Worm (Caenorhabditis elegans) whole organism, early embryonic: Measurements from ENCODE around the gene srg-57.

Source experiments
- ama-1 ChIP-seq: fragments of 150-350 bp; optimal IDR thresholded peaks from 2 replicates; lab custom pipeline; 2014
- flt-1 ChIP-seq: fragments of 200-800 bp; sonication (Bioruptor generic); IDR thresholded peaks from 2 replicates; pipeline ENCODE4 v1.3.6; 2022; ENCODE audit warnings: missing genetic modification characterization, missing compliant biosample characterization
- hmbx-1 ChIP-seq: sonication (generic microtip); optimal IDR thresholded peaks from 2 replicates; lab custom pipeline; 2016; ENCODE audit warnings: mild to moderate bottlenecking, missing genetic modification characterization, missing compliant biosample characterization
- hmg-4 ChIP-seq: fragments of 200-800 bp; sonication (Bioruptor generic); optimal IDR thresholded peaks from 2 replicates; lab custom pipeline; 2018; ENCODE audit warnings: mild to moderate bottlenecking, missing genetic modification characterization, missing compliant biosample characterization
- sea-1 ChIP-seq: fragments of 200-800 bp; sonication (Bioruptor generic); conservative IDR thresholded peaks from 2 replicates; pipeline ENCODE4 v1.3.6; 2022; ENCODE audit warnings: missing genetic modification characterization, missing compliant biosample characterization
- tra-4 ChIP-seq: sonication (generic microtip); optimal IDR thresholded peaks from 2 replicates; lab custom pipeline; 2017; ENCODE audit warnings: missing genetic modification characterization, missing compliant biosample characterization

ce11 chrV:2683497-2683896 lies 50.8 kb downstream of the srg-57 start:
- TF ChIP-seq hmbx-1 (tag; lab: Kevin White, UChicago) (no peak), ama-1 (lab: Kevin White, UChicago) (no peak), hmg-4 (no peak), sea-1 (GFP tag; lab: Robert Waterston, UW) (no peak), tra-4 (tag; lab: Kevin White, UChicago) (no peak), flt-1 (GFP tag; lab: Robert Waterston, UW) (no peak)
